Worm (Caenorhabditis elegans): Measurements from ENCODE around the gene zhit-2.

zhit-2 gene

DNA sequence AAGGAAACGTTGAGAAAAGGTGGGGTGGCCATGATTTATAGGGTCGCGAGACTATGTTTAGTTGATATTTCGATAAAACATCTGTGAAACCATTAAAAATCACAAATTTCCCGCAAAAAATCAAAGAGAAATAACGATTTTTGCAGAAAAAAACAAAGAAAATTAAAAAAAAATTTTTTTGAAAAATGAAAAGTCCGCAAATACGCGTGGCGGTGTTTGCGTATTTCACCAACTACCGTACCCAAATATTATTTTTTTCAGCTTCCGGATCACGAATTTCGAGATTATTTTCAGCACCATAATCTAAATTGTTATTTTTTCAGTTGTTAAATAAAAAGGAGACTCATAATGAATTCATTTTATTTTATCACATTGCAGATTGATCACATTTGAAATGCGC is 14.1 kb downstream of the zhit-2 start (continued):
- TF ChIP-seq rec-8 (tag; optimal IDR thresholded peaks at IDR 0.05) (no peak), snpc-3.4 (tag; optimal IDR thresholded peaks at IDR 0.05) (no peak), xnd-1 (tag; optimal IDR thresholded peaks at IDR 0.05) (peak; percentile 15), bed-1 (GFP tag; IDR thresholded peaks at IDR 0.05) (no peak), sptf-2 (GFP tag; optimal IDR thresholded peaks at IDR 0.05) (no peak), dox-1 (GFP tag; IDR thresholded peaks at IDR 0.05) (0 out of 2 replicates have a peak, but pooled peaks have one; percentile 17), egl-18 (GFP tag; IDR thresholded peaks at IDR 0.05) (no peak), hmg-1.2 (GFP tag; IDR thresholded peaks at IDR 0.05) (0 out of 2 replicates have a peak, but pooled peaks have one; percentile 19), dpl-1 (GFP tag; optimal IDR thresholded peaks at IDR 0.05) (no peak), die-1 (tag; optimal IDR thresholded peaks at IDR 0.05) (no peak), ccch-3 (GFP tag; optimal IDR thresholded peaks at IDR 0.05) (no peak), nhr-80 (tag; optimal IDR thresholded peaks at IDR 0.05) (no peak), F49E8.2 (tag; optimal IDR thresholded peaks at IDR 0.05; ENCODE audit: insufficient read depth) (no peak), let-607 (tag; optimal IDR thresholded peaks at IDR 0.05) (no peak), ztf-25 (GFP tag; IDR thresholded peaks at IDR 0.05) (no peak), Y79H2A.3 (GFP tag; conservative IDR thresholded peaks at IDR 0.05) (no peak), nfya-1 (tag; optimal IDR thresholded peaks at IDR 0.05; ENCODE audit: borderline replicate concordance, insufficient read depth) (no peak), nhr-27 (tag; optimal IDR thresholded peaks at IDR 0.05) (no peak), tlf-1 (GFP tag; optimal IDR thresholded peaks at IDR 0.05) (no peak), ceh-100 (GFP tag; IDR thresholded peaks at IDR 0.05) (no peak), hrde-1 (tag; optimal IDR thresholded peaks at IDR 0.05; ENCODE audit: borderline replicate concordance) (no peak), lsy-27 (tag; optimal IDR thresholded peaks at IDR 0.05; ENCODE audit: borderline replicate concordance, insufficient read depth) (no peak), rpc-1 (optimal IDR thresholded peaks at IDR 0.05) (no peak), rpc-1 (tag; optimal IDR thresholded peaks at IDR 0.05) (no peak), dpff-1 (tag; optimal IDR thresholded peaks at IDR 0.05) (no peak), madf-6 (GFP tag; IDR thresholded peaks at IDR 0.05) (peak; percentile 61)

DNA sequence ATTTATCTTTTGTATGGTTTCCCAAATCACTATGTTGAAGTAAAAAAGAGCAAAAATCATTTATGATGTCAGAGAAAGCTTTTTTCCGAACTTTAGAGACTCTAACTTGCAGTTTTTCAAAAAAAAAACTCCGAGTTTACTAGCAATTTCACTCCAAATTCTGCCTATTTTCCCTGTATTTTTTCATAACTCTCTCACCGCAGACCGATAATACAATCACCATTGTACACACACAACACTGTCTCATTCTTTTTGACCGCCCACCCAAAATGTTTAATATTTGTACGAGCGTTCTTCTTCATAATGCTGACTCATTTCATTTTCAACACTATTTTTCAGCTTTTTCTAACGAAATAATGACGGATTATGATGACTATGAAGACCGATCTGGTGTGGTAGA is 15.3 kb downstream of the zhit-2 start, which contains the start of gene F43C1.5:
Gene F43C1.5, plus strand, starts transcription at position 301 of the 400 bp plus-strand sequence.
- TF ChIP-seq ceh-58 (GFP tag; IDR thresholded peaks at IDR 0.05): no peak
- no peak for TF ChIP-seq dox-1 (GFP tag; IDR thresholded peaks at IDR 0.05)
- no peak for TF ChIP-seq hmg-1.2 (GFP tag; IDR thresholded peaks at IDR 0.05)
- no peak for TF ChIP-seq ama-1 (optimal IDR thresholded peaks at IDR 0.05)
- TF ChIP-seq ama-1 (GFP tag; optimal IDR thresholded peaks at IDR 0.05): no peak
- TF ChIP-seq B0261.1 (tag; optimal IDR thresholded peaks at IDR 0.05): no peak
- TF ChIP-seq unc-130 (GFP tag; optimal IDR thresholded peaks at IDR 0.05): no peak

DNA sequence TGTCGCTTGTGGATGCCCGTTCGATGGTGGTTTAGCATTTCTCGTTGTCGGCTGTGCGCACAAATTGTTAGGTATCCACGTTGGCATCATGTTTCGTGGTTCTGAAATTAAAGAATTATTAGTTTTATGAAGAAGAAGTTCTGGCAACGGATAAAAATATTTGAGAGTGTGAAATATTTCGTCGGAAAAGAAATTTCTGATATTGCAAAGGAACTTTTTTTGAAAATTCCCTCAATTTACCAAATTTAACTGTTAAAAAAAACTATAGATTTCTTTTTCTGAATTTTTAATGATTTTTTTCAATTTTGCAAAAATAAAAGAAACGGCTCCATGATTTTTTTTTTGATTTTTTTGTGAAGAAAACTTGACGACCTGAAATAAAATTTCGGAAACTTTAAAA is 16.2 kb downstream of the zhit-2 start, which contains the start of gene mpk-1:
Gene mpk-1, minus strand, starts transcription at position 101 of the 400 bp plus-strand sequence.
- no peak for TF ChIP-seq nhr-120 (GFP tag; IDR thresholded peaks at IDR 0.05)
- no peak for TF ChIP-seq somi-1 (GFP tag; optimal IDR thresholded peaks at IDR 0.05)
- TF ChIP-seq ets-4 (GFP tag; optimal IDR thresholded peaks at IDR 0.05): no peak
- no peak for TF ChIP-seq F57A8.1 (GFP tag; optimal IDR thresholded peaks at IDR 0.05)

DNA sequence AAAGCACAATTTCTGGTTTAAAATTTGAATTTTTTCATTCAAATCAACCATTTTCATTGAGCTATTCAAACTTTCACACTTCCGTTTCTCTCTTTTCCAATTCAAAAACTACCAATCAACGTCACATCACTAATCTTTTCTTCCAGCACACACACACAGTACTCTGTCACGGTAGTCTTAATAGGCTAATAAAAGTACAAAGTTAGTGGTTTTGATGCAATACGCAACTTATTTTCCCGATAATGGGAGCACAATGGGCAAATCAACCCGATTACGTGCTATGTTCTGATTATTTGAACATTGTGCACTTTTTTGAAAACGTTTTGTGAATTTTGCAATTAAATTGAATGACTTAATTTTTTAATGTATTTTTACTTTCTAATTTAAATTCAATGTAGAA is 16.8 kb downstream of the zhit-2 start:
- TF ChIP-seq lsy-27 (tag; optimal IDR thresholded peaks at IDR 0.05; ENCODE audit: borderline replicate concordance, insufficient read depth) (no peak), nhr-80 (tag; optimal IDR thresholded peaks at IDR 0.05) (peak; percentile 65)

Data from whole organism, young adult.